Worm (Caenorhabditis elegans) whole organism, L2 larva: ENCODE results near the gene str-256.

Source experiments
- ZK546.5 ChIP-seq: sonication (generic microtip); optimal IDR thresholded peaks from 2 replicates; lab custom pipeline; 2017; ENCODE audit warnings: missing biosample characterization, missing genetic modification characterization
- unc-55 ChIP-seq: fragments of 150-350 bp; sonication (generic microtip); optimal IDR thresholded peaks from 3 replicates; lab custom pipeline; 2014; ENCODE audit warnings: missing biosample characterization, missing genetic modification reagents, missing genetic modification characterization
- unc-62 ChIP-seq: fragments of 150-350 bp; optimal IDR thresholded peaks from 2 replicates; lab custom pipeline; 2014; ENCODE audit warnings: missing biosample characterization, missing genetic modification reagents, missing genetic modification characterization

DNA sequence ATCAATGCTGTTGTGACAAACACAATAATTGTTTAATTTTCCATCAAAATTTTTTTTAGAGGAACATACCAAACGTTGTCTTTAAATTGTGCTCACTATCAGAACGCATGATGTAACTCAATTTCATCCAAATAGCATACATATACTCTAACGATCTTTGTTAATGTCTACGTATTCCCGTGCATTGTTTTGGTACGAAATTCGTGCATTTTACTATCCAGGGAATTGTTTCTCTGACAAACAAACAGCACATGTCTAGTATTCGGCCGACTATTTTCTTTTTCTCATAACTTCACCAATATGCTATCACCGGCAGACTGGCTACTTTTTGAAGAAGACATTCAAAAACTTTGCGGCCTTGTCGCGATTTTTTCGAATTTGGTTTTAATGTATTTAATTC is 9.7 kb downstream of the str-256 start, which contains the start of gene str-196:
- TF ChIP-seq ZK546.5 (tag; lab: Kevin White, UChicago) (no peak), unc-62 (GFP tag; lab: Kevin White, UChicago) (no peak), unc-55 (GFP tag; lab: Kevin White, UChicago) (no peak)
